Fruit fly (Drosophila melanogaster) whole organism, wandering third instar larva: ENCODE measurements around the gene Dhc16F.

ENCODE experiments used
- Abd-B ChIP-seq: fragments of >200 bp; optimal IDR thresholded peaks from 2 replicates; lab custom pipeline; 2017; ENCODE audit warnings: missing biosample characterization, missing genetic modification characterization
- CG32264 ChIP-seq: fragments of 200-800 bp; sonication (Bioruptor generic); optimal IDR thresholded peaks from 2 replicates; lab custom pipeline; 2016; ENCODE audit warnings: missing biosample characterization, missing genetic modification characterization
- CG9705 ChIP-seq: fragments of 200-800 bp; sonication (Bioruptor generic); optimal IDR thresholded peaks from 2 replicates; lab custom pipeline; 2018; ENCODE audit warnings: missing biosample characterization, mild to moderate bottlenecking, missing genetic modification characterization
- CrebA ChIP-seq: fragments of 200-800 bp; sonication (Bioruptor generic); optimal IDR thresholded peaks from 2 replicates; lab custom pipeline; 2016; ENCODE audit warnings: missing biosample characterization, mild to moderate bottlenecking, missing genetic modification characterization, borderline replicate concordance
- Dfd ChIP-seq: fragments of >200 bp; optimal IDR thresholded peaks from 2 replicates; lab custom pipeline; 2017; ENCODE audit warnings: missing biosample characterization, missing genetic modification characterization
- Dif ChIP-seq: fragments of 200-275, 200-300 bp; sonication (Bioruptor generic); optimal IDR thresholded peaks from 2 replicates; lab custom pipeline; 2018; ENCODE audit warnings: missing biosample characterization, missing genetic modification characterization; ENCODE audit not compliant: partially characterized antibody
- GATAd ChIP-seq: sonication (Bioruptor generic); optimal IDR thresholded peaks from 2 replicates; lab custom pipeline; 2016; ENCODE audit warnings: missing biosample characterization, missing genetic modification characterization
- HLH106 ChIP-seq: fragments of 200-800 bp; optimal IDR thresholded peaks from 3 replicates; lab custom pipeline; 2019; ENCODE audit warnings: missing biosample characterization, mild to moderate bottlenecking, missing genetic modification characterization, moderate library complexity
- Hnf4 ChIP-seq: fragments of 200-800 bp; sonication (Bioruptor generic); optimal IDR thresholded peaks from 2 replicates; lab custom pipeline; 2016; ENCODE audit warnings: missing biosample characterization, mild to moderate bottlenecking, missing genetic modification characterization
- Hr78 ChIP-seq: fragments of >200 bp; optimal IDR thresholded peaks from 2 replicates; lab custom pipeline; 2017; ENCODE audit warnings: missing biosample characterization, missing genetic modification characterization
- Hr83 ChIP-seq: fragments of 200-300 bp; sonication (Bioruptor generic); optimal IDR thresholded peaks from 2 replicates; lab custom pipeline; 2016; ENCODE audit warnings: missing biosample characterization, mild to moderate bottlenecking, missing genetic modification characterization, moderate library complexity; ENCODE audit not compliant: poor library complexity, severe bottlenecking
- Jra ChIP-seq: sonication (Bioruptor generic); optimal IDR thresholded peaks from 2 replicates; lab custom pipeline; 2016; ENCODE audit warnings: missing biosample characterization, missing genetic modification characterization
- Mio ChIP-seq: sonication (Bioruptor generic); optimal IDR thresholded peaks from 2 replicates; lab custom pipeline; 2016; ENCODE audit warnings: missing biosample characterization, missing genetic modification characterization
- Myc ChIP-seq: fragments of >200 bp; optimal IDR thresholded peaks from 2 replicates; lab custom pipeline; 2017
- N ChIP-seq: fragments of >200 bp; optimal IDR thresholded peaks from 2 replicates; lab custom pipeline; 2018; ENCODE audit warnings: missing biosample characterization, missing external identifiers, missing genetic modification characterization
- OdsH ChIP-seq: fragments of 200-800 bp; sonication (Bioruptor generic); optimal IDR thresholded peaks from 2 replicates; lab custom pipeline; 2016; ENCODE audit warnings: missing biosample characterization, mild to moderate bottlenecking, missing genetic modification characterization
- Rel ChIP-seq, 2 experiments: fragments of 200-800 bp; sonication (Bioruptor generic) in 1 of 2; optimal IDR thresholded peaks; 2 replicates in 1 of 2; 3 replicates in 1 of 2; lab custom pipeline; 2016 to 2019; ENCODE audit warnings: mild to moderate bottlenecking in 2 of 2, missing biosample characterization in 2 of 2, missing genetic modification characterization in 2 of 2, moderate library complexity in 1 of 2
- Sp1 ChIP-seq: fragments of 200-800 bp; sonication (Bioruptor generic); optimal IDR thresholded peaks from 3 replicates; lab custom pipeline; 2019; ENCODE audit warnings: missing biosample characterization, mild to moderate bottlenecking, missing genetic modification characterization, moderate library complexity
- Vsx2 ChIP-seq: fragments of 200-300, 225-300 bp; sonication (Bioruptor generic); optimal IDR thresholded peaks from 2 replicates; lab custom pipeline; 2018; ENCODE audit warnings: missing biosample characterization, missing genetic modification characterization; ENCODE audit not compliant: partially characterized antibody
- br ChIP-seq: fragments of 200-800 bp; sonication (Bioruptor generic); optimal IDR thresholded peaks from 2 replicates; lab custom pipeline; 2016; ENCODE audit warnings: missing biosample characterization, missing genetic modification characterization
- brk ChIP-seq: fragments of 200-800 bp; sonication (Bioruptor generic); optimal IDR thresholded peaks from 2 replicates; lab custom pipeline; 2016; ENCODE audit warnings: missing biosample characterization, mild to moderate bottlenecking, missing genetic modification characterization
- dl ChIP-seq, 2 experiments: fragments of 175-275, 200-275 bp in 1 of 2; fragments of 200-275 bp in 1 of 2; sonication (Bioruptor generic); optimal IDR thresholded peaks; lab custom pipeline; 2018; ENCODE audit warnings: mild to moderate bottlenecking in 2 of 2, missing biosample characterization in 2 of 2, missing genetic modification characterization in 2 of 2, moderate library complexity in 2 of 2; ENCODE audit not compliant: partially characterized antibody in 2 of 2, insufficient read depth in 1 of 2
- dmrt93B ChIP-seq: fragments of 200-800 bp; sonication (Bioruptor generic); optimal IDR thresholded peaks from 2 replicates; lab custom pipeline; 2018; ENCODE audit warnings: missing biosample characterization, mild to moderate bottlenecking, missing genetic modification characterization
- dsf ChIP-seq: sonication (Bioruptor generic); optimal IDR thresholded peaks from 2 replicates; lab custom pipeline; 2016; ENCODE audit warnings: missing biosample characterization, missing genetic modification characterization, borderline replicate concordance
- ey ChIP-seq: fragments of 200-800 bp; sonication (Bioruptor generic); optimal IDR thresholded peaks from 2 replicates; lab custom pipeline; 2016; ENCODE audit warnings: missing biosample characterization, missing genetic modification characterization
- foxo ChIP-seq, 2 experiments: fragments of 200-800 bp; sonication (Bioruptor generic); optimal IDR thresholded peaks; 2 replicates in 1 of 2; 3 replicates in 1 of 2; lab custom pipeline; 2016 to 2017; ENCODE audit warnings: missing biosample characterization in 2 of 2, missing genetic modification characterization in 2 of 2
- fru ChIP-seq: fragments of 200-800 bp; sonication (Bioruptor generic); optimal IDR thresholded peaks from 3 replicates; lab custom pipeline; 2016; ENCODE audit warnings: missing biosample characterization, mild to moderate bottlenecking, missing genetic modification characterization
- h ChIP-seq: fragments of 200-800 bp; sonication (Bioruptor generic); optimal IDR thresholded peaks from 3 replicates; lab custom pipeline; 2016; ENCODE audit warnings: missing biosample characterization, mild to moderate bottlenecking, missing genetic modification characterization
- jim ChIP-seq: fragments of 175-275, 200-325 bp; sonication (Bioruptor generic); optimal IDR thresholded peaks from 2 replicates; lab custom pipeline; 2016; ENCODE audit warnings: missing biosample characterization, mild to moderate bottlenecking, missing genetic modification characterization
- lola ChIP-seq: fragments of >200 bp; optimal IDR thresholded peaks from 2 replicates; lab custom pipeline; 2017; ENCODE audit warnings: missing biosample characterization, missing genetic modification characterization
- pan ChIP-seq: fragments of >200 bp; optimal IDR thresholded peaks from 2 replicates; lab custom pipeline; 2017
- psq ChIP-seq: fragments of 200-800 bp; sonication (Bioruptor generic); optimal IDR thresholded peaks from 3 replicates; lab custom pipeline; 2017; ENCODE audit warnings: missing biosample characterization, mild to moderate bottlenecking, missing genetic modification characterization, moderate library complexity
- rgr ChIP-seq: fragments of 200-800 bp; sonication (Bioruptor generic); optimal IDR thresholded peaks from 3 replicates; lab custom pipeline; 2016; ENCODE audit warnings: missing biosample characterization, mild to moderate bottlenecking, missing genetic modification characterization
- sage ChIP-seq: fragments of 200-800 bp; sonication (Bioruptor generic); optimal IDR thresholded peaks from 2 replicates; lab custom pipeline; 2016; ENCODE audit warnings: missing biosample characterization, mild to moderate bottlenecking, missing genetic modification characterization
- sv ChIP-seq: fragments of 200-800 bp; sonication (Bioruptor generic); optimal IDR thresholded peaks from 3 replicates; lab custom pipeline; 2016; ENCODE audit warnings: missing biosample characterization, missing genetic modification characterization
- tai ChIP-seq: sonication (Bioruptor generic); optimal IDR thresholded peaks from 2 replicates; lab custom pipeline; 2016; ENCODE audit warnings: missing biosample characterization, missing genetic modification characterization
- usp ChIP-seq: fragments of >200 bp; optimal IDR thresholded peaks from 2 replicates; lab custom pipeline; 2017; ENCODE audit warnings: missing biosample characterization, missing genetic modification characterization
- woc ChIP-seq: sonication (Bioruptor generic); optimal IDR thresholded peaks from 2 replicates; lab custom pipeline; 2016; ENCODE audit warnings: missing biosample characterization, mild to moderate bottlenecking, missing genetic modification characterization

The Dhc16F gene

DNA sequence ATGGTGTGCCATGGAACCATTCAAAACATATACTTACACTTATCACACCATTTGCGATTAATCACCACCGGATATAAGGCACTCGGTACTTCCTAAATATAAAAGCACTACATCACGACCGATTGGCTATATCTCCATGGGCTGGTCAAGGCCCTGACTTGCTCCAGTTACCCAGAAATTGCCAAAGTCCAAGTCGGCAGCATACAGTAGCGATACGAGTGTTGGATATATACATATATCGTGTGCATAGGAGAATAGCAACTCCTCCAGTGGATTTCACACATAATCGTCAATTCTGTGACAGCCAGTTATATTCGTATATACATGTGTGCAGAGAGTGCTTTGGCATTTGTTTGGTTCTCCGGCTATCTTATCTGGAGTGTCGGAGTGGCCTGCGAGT lies 29.8 kb downstream of the Dhc16F start:
- TF ChIP-seq tai (GFP tag; lab: Kevin White, UChicago) (no peak), foxo (GFP tag; optimal IDR thresholded peaks at IDR 0.05; lab: Kevin White, UChicago) (no peak), woc (GFP tag; lab: Kevin White, UChicago) (no peak)

DNA sequence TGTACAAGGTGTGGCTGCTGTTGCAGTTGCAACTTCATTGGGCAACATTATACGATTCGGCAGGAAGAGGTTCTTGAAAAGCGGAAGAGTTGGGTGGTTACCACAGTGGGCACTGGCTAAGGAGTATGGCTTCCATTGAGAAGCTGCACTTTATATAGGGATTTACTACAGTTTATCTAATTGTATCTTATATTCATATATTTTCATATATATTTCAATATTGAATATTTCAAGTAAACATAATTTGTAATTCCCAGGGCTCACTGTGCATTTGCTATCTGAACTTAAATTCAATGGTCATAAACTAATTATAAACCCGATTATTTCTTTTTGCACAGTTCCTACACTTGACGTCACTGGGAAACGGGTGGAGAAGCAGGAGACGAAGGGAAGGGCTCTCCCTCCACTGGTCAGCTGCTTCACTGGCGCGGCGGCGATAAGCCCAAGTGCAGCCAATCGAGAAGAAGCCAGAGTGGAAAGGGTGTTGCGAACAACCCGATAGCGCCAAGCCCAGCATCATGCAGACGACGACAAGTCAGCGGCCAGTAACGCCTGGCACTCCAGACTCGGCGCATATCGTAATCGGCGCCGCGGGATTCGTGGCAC lies 30.6 kb downstream of the Dhc16F start:
- peak; percentile 63 for TF ChIP-seq psq
- TF ChIP-seq CG32264 = no peak
- TF ChIP-seq Vsx2 (GFP tag; lab: Kevin White, UChicago) = no peak
- TF ChIP-seq usp (GFP tag; lab: Kevin White, UChicago) = no peak
- TF ChIP-seq brk (GFP tag; lab: Kevin White, UChicago) = no peak
- peak; percentile 65 for TF ChIP-seq OdsH
- TF ChIP-seq N (GFP tag; lab: Kevin White, UChicago) = no peak
- TF ChIP-seq Jra (GFP tag; lab: Kevin White, UChicago) = no peak
- no peak for TF ChIP-seq Mio (GFP tag; lab: Kevin White, UChicago)
- TF ChIP-seq Hnf4 (GFP tag; lab: Kevin White, UChicago) = peak; percentile 43
- peak; percentile 45 for TF ChIP-seq HLH106 (tag; lab: Kevin White, UChicago)
- TF ChIP-seq GATAd (GFP tag; lab: Kevin White, UChicago) = no peak
- peak; percentile 59 for TF ChIP-seq Sp1 (GFP tag; lab: Kevin White, UChicago)
- TF ChIP-seq CrebA (GFP tag; lab: Kevin White, UChicago) = no peak
- TF ChIP-seq jim = no peak
- TF ChIP-seq dl (GFP tag; optimal IDR thresholded peaks at IDR 0.05; lab: Kevin White, UChicago; ENCODE audit: insufficient read depth in 1 of 2, partially characterized antibody in 2 of 2) = no peak
- TF ChIP-seq sage (GFP tag; lab: Kevin White, UChicago) = no peak
- TF ChIP-seq Rel (GFP tag; optimal IDR thresholded peaks at IDR 0.05; lab: Kevin White, UChicago) = no peak
- TF ChIP-seq Rel (tag; optimal IDR thresholded peaks at IDR 0.05; lab: Kevin White, UChicago) = no peak
- no peak for TF ChIP-seq lola (GFP tag; lab: Kevin White, UChicago)
- TF ChIP-seq fru (GFP tag; lab: Kevin White, UChicago) = peak; percentile 50
- peak; percentile 41 for TF ChIP-seq ey (GFP tag; lab: Kevin White, UChicago)
- TF ChIP-seq foxo (GFP tag; optimal IDR thresholded peaks at IDR 0.05; lab: Kevin White, UChicago) = peak in 1 of 2 experiments; percentile 78
- peak; percentile 28 for TF ChIP-seq dmrt93B (GFP tag; lab: Kevin White, UChicago)
- TF ChIP-seq br (GFP tag; lab: Kevin White, UChicago) = peak; percentile 14
- no peak for TF ChIP-seq Dfd (GFP tag; lab: Kevin White, UChicago)
- TF ChIP-seq CG9705 (GFP tag; lab: Kevin White, UChicago) = no peak
- TF ChIP-seq tai (GFP tag; lab: Kevin White, UChicago) = no peak
- no peak for TF ChIP-seq pan (lab: Kevin White, UChicago)
- TF ChIP-seq rgr (GFP tag; lab: Kevin White, UChicago) = peak; percentile 69
- TF ChIP-seq h = peak; percentile 68
- no peak for TF ChIP-seq sv (GFP tag; lab: Kevin White, UChicago)
- TF ChIP-seq Abd-B (GFP tag; lab: Kevin White, UChicago) = no peak
- no peak for TF ChIP-seq Myc (lab: Kevin White, UChicago)
- no peak for TF ChIP-seq Hr78 (GFP tag; lab: Kevin White, UChicago)
- TF ChIP-seq Dif (GFP tag; lab: Kevin White, UChicago) = no peak
- TF ChIP-seq dsf (GFP tag; lab: Kevin White, UChicago) = no peak
- TF ChIP-seq Hr83 (GFP tag; lab: Kevin White, UChicago) = no peak
- no peak for TF ChIP-seq woc (GFP tag; lab: Kevin White, UChicago)
